Fruit fly (Drosophila melanogaster): ENCODE data around the gene CG9300.

The CG9300 gene

dm6 chr3L:19555906-19556457 is 3.8 kb downstream of the CG9300 start (continued):
- TF ChIP-seq CG1621 (tag; optimal IDR thresholded peaks at IDR 0.05) (no peak), CG7368 (GFP tag; optimal IDR thresholded peaks at IDR 0.05) (no peak), eg (GFP tag; IDR thresholded peaks at IDR 0.05) (no peak), topi (GFP tag; optimal IDR thresholded peaks at IDR 0.05) (peak; percentile 13), lz (GFP tag; optimal IDR thresholded peaks at IDR 0.05) (no peak), svp (GFP tag) (no peak), CG9139 (GFP tag; optimal IDR thresholded peaks at IDR 0.05) (no peak), CG11294 (GFP tag; IDR thresholded peaks at IDR 0.05) (no peak), CG6854 (GFP tag; optimal IDR thresholded peaks at IDR 0.05) (no peak), CG6163 (GFP tag; IDR thresholded peaks at IDR 0.05) (no peak), ss (GFP tag; optimal IDR thresholded peaks at IDR 0.05) (no peak), achi (GFP tag; optimal IDR thresholded peaks at IDR 0.05) (peak; percentile 22), Eip75B (GFP tag; optimal IDR thresholded peaks at IDR 0.05) (no peak), CG10669 (GFP tag; optimal IDR thresholded peaks at IDR 0.05) (no peak), Met (GFP tag; optimal IDR thresholded peaks at IDR 0.05) (no peak)

- peak; percentile 76 for TF ChIP-seq dsx (GFP tag; optimal IDR thresholded peaks at IDR 0.05; ENCODE audit: poor library complexity, severe bottlenecking)
- TF ChIP-seq CG6163 (GFP tag; IDR thresholded peaks at IDR 0.05) = peak; percentile 68
- no peak for TF ChIP-seq CG6276 (GFP tag; optimal IDR thresholded peaks at IDR 0.05)
- TF ChIP-seq cyc (GFP tag; optimal IDR thresholded peaks at IDR 0.05) = no peak
- peak; percentile 89 for TF ChIP-seq CG6808 (GFP tag; optimal IDR thresholded peaks at IDR 0.05)
Observed at dm6 chr3L:19556738-19557137, 4.5 kb downstream of the CG9300 start.

DNA sequence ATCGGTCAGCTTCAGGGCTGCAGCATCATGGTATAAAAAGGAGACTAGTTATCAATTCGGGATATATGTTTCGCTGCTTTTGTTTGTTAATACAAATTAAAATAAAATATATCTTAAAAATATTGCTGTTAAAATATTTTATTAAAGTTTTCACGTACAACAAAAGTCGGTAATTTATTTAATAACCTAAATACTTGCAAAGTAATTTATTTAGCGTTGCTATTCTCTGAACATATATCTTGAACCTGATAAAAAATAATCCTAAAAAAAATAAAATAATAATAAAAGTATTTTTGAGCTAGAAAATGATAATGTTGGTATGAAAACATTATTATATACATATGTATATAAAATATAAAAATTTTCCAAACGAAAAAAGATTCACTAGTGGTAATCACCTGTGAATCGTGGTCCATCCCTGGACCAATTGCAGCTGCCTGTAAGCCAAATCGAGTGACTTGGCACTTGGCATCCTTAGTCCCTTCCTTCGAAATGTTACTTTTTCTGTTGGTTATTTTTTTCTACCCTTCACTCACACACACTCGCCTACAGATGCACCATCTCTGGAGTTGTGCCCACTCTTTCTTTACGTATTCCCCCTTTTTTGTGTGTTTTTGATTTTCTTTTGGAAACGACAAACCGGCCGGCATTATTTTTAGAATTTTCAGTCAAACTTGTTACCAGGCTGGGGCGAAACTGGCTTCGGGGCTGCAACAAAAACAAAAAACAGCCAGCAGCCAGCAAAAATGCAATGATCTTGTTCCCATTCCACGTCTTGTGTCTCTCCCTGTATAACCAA is 5.2 kb downstream of the CG9300 start:
- TF ChIP-seq Hr38 (GFP tag; optimal IDR thresholded peaks at IDR 0.05) (no peak), CG11294 (GFP tag; IDR thresholded peaks at IDR 0.05) (no peak), Sox102F (GFP tag; optimal IDR thresholded peaks at IDR 0.05) (no peak), achi (GFP tag; optimal IDR thresholded peaks at IDR 0.05) (peak; percentile 66), CG3032 (tag; optimal IDR thresholded peaks at IDR 0.05) (peak; percentile 88), Eip75B (GFP tag; optimal IDR thresholded peaks at IDR 0.05) (peak; percentile 0), CG9139 (GFP tag; optimal IDR thresholded peaks at IDR 0.05) (no peak), lz (GFP tag; optimal IDR thresholded peaks at IDR 0.05) (peak; percentile 28), Met (GFP tag; optimal IDR thresholded peaks at IDR 0.05) (peak; percentile 32), Blimp-1 (GFP tag; optimal IDR thresholded peaks at IDR 0.05) (peak; percentile 50), CG10669 (GFP tag; optimal IDR thresholded peaks at IDR 0.05) (peak; percentile 48), CG7368 (GFP tag; optimal IDR thresholded peaks at IDR 0.05) (no peak), Lpt (GFP tag; optimal IDR thresholded peaks at IDR 0.05) (no peak), salr (GFP tag; optimal IDR thresholded peaks at IDR 0.05) (peak in 1 of 2 experiments; percentile 82), CG6792 (GFP tag; optimal IDR thresholded peaks at IDR 0.05) (peak; percentile 52), ss (GFP tag; optimal IDR thresholded peaks at IDR 0.05) (peak; percentile 54 to 76), Ets96B (tag; optimal IDR thresholded peaks at IDR 0.05) (peak; percentile 83), CG34406 (GFP tag; optimal IDR thresholded peaks at IDR 0.05) (peak; percentile 77), Sox14 (GFP tag; optimal IDR thresholded peaks at IDR 0.05) (no peak), CG16779 (tag; optimal IDR thresholded peaks at IDR 0.05) (peak; percentile 22), Eip93F (GFP tag; optimal IDR thresholded peaks at IDR 0.05) (no peak), fd85E (GFP tag; optimal IDR thresholded peaks at IDR 0.05) (no peak), CG10631 (GFP tag; optimal IDR thresholded peaks at IDR 0.05) (peak; percentile 84), OdsH (GFP tag; optimal IDR thresholded peaks at IDR 0.05) (peak; percentile 73), CG6276 (GFP tag; optimal IDR thresholded peaks at IDR 0.05) (peak; percentile 33), Gug (GFP tag; IDR thresholded peaks at IDR 0.05) (no peak), CG31627 (GFP tag; optimal IDR thresholded peaks at IDR 0.05) (peak; percentile 3), CG15336 (GFP tag; IDR thresholded peaks at IDR 0.05) (0 out of 2 replicates have a peak, but pooled peaks have one; percentile 16), Smox (GFP tag; optimal IDR thresholded peaks at IDR 0.05) (peak; percentile 44), pdm3 (GFP tag; optimal IDR thresholded peaks at IDR 0.05) (no peak), Ets21C (GFP tag; optimal IDR thresholded peaks at IDR 0.05) (no peak), CG32006 (GFP tag; optimal IDR thresholded peaks at IDR 0.05) (peak; percentile 80), acj6 (GFP tag; optimal IDR thresholded peaks at IDR 0.05) (peak; percentile 72), fkh (GFP tag; optimal IDR thresholded peaks at IDR 0.05) (no peak), CG6854 (GFP tag; optimal IDR thresholded peaks at IDR 0.05) (no peak), Hr39 (GFP tag; optimal IDR thresholded peaks at IDR 0.05) (peak; percentile 8)
